Fruit fly (Drosophila melanogaster) Kc167 (cell line): ENCODE results near the gene CG18048.

ENCODE experiments used
- Myc ChIP-seq: fragments of >200 bp; optimal IDR thresholded peaks from 2 replicates; lab custom pipeline; 2017; ENCODE audit warnings: missing external identifiers
- Sin3A ChIP-seq: fragments of >200 bp; optimal IDR thresholded peaks from 2 replicates; lab custom pipeline; 2018; ENCODE audit warnings: missing external identifiers

DNA sequence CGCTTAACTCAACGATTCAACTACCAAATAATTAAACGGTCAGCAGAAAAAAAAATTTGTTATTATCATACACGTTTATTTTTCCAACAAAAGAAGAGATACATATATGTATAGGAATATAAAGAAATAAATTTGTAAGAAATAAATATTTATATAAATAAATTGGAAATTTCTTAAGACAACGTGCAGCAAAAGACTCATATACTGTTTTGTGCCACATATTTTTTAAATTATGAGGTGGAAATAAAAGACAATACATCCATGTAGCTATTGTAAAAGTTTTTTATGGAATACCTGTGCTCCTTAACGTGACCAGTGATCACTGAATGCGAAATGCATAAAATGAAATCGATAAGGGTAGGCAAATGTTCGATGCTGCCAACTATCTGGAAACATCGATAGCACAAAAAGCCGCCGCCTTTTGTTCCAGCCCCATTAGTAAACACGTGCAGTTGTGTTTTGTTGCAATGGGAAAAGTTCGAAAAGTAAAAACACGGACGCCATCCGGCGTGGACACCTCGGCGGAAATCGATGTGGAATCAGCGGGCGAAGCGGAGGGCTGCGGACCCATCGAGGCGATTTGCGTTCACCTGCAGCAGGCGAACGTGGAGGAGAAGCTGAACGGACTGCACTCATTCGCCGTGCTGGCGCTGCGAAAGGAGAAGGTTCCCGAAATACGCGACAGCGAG, 22.8 kb downstream of the CG18048 start, which contains the start of gene CG10286:
- TF ChIP-seq Sin3A (lab: Kevin White, UChicago), result no peak
- TF ChIP-seq Myc (lab: Kevin White, UChicago), result no peak
